Worm (Caenorhabditis elegans) whole organism, young adult: ENCODE results near the gene cdka-1.
A peak's percentile ranks its signal among the peaks of the same experiment; 100 is the strongest.

Source experiments
- B0035.1 ChIP-seq: sonication (generic microtip); optimal IDR thresholded peaks from 2 replicates; lab custom pipeline; 2016; ENCODE audit warnings: missing genetic modification characterization, mild to moderate bottlenecking, missing compliant biosample characterization, missing genotype, missing genetic modification reagents
- C06A6.2 ChIP-seq: fragments of 200-800 bp; sonication (Bioruptor generic); conservative IDR thresholded peaks from 2 replicates; pipeline ENCODE4 v1.3.6; 2022; ENCODE audit warnings: missing genetic modification characterization, missing compliant biosample characterization
- C17E4.6 ChIP-seq: fragments of 200-800 bp; sonication (Bioruptor generic); IDR thresholded peaks from 2 replicates; pipeline ENCODE4 v1.3.6; 2022; ENCODE audit warnings: missing genetic modification reagents, missing genetic modification characterization, missing compliant biosample characterization
- F37B4.10 ChIP-seq: fragments of 200-800 bp; sonication (Bioruptor generic); IDR thresholded peaks from 2 replicates; pipeline ENCODE4 v1.3.6; 2022; ENCODE audit warnings: missing genetic modification characterization, missing compliant biosample characterization
- K11D2.4 ChIP-seq: fragments of 200-800 bp; sonication (Bioruptor generic); IDR thresholded peaks from 2 replicates; pipeline ENCODE4 v1.3.6; 2022; ENCODE audit warnings: missing genetic modification reagents, missing genetic modification characterization, missing compliant biosample characterization
- K12H6.12 ChIP-seq: fragments of 200-800 bp; sonication (Bioruptor generic); optimal IDR thresholded peaks from 2 replicates; lab custom pipeline; 2018; ENCODE audit warnings: mild to moderate bottlenecking, missing genetic modification characterization, missing compliant biosample characterization
- T07F8.4 ChIP-seq: sonication (generic microtip); optimal IDR thresholded peaks from 2 replicates; lab custom pipeline; 2016; ENCODE audit warnings: mild to moderate bottlenecking, missing genetic modification characterization, moderate library complexity, missing compliant biosample characterization
- Y53F4B.3 ChIP-seq: fragments of 200-800 bp; sonication (Bioruptor generic); IDR thresholded peaks from 2 replicates; pipeline ENCODE4 v1.3.6; 2022; ENCODE audit warnings: missing genetic modification reagents, missing genetic modification characterization, missing compliant biosample characterization
- Y56A3A.18 ChIP-seq: fragments of 200-800 bp; sonication (Bioruptor generic); IDR thresholded peaks from 2 replicates; pipeline ENCODE4 v1.3.6; 2022; ENCODE audit warnings: missing genetic modification reagents, missing genetic modification characterization, missing compliant biosample characterization
- Y95B8A.8 ChIP-seq: fragments of 200-800 bp; sonication (Bioruptor generic); IDR thresholded peaks from 2 replicates; pipeline ENCODE4 v1.3.6; 2022; ENCODE audit warnings: missing genetic modification reagents, missing genetic modification characterization, missing compliant biosample characterization
- ama-1 ChIP-seq, 3 experiments: fragments of 150-350 bp in 1 of 3; sonication (generic microtip) in 2 of 3; optimal IDR thresholded peaks; 2 replicates each; lab custom pipeline; 2014 to 2018; ENCODE audit warnings: missing biosample characterization in 2 of 3, missing genetic modification characterization in 2 of 3, missing genetic modification reagents in 2 of 3
- aptf-2 ChIP-seq: fragments of 200-800 bp; sonication (Bioruptor generic); conservative IDR thresholded peaks from 2 replicates; pipeline ENCODE4 v1.3.6; 2022; ENCODE audit warnings: missing genetic modification reagents, missing genetic modification characterization, missing compliant biosample characterization
- atf-7 ChIP-seq: sonication (generic microtip); optimal IDR thresholded peaks from 2 replicates; lab custom pipeline; 2017; ENCODE audit warnings: mild to moderate bottlenecking, missing genetic modification characterization, missing compliant biosample characterization
- attf-5 ChIP-seq: fragments of 200-800 bp; sonication (Bioruptor generic); optimal IDR thresholded peaks from 2 replicates; lab custom pipeline; 2018; ENCODE audit warnings: mild to moderate bottlenecking, missing genetic modification characterization, missing compliant biosample characterization
- attf-6 ChIP-seq: fragments of 200-800 bp; sonication (Bioruptor generic); IDR thresholded peaks from 2 replicates; pipeline ENCODE4 v1.3.6; 2022; ENCODE audit warnings: missing genetic modification reagents, missing genetic modification characterization, missing compliant biosample characterization
- bed-1 ChIP-seq: fragments of 200-800 bp; sonication (Bioruptor generic); IDR thresholded peaks from 2 replicates; pipeline ENCODE4 v1.3.6; 2022; ENCODE audit warnings: missing genetic modification reagents, missing genetic modification characterization, missing compliant biosample characterization
- ceh-91 ChIP-seq: fragments of 200-800 bp; sonication (Bioruptor generic); IDR thresholded peaks from 2 replicates; pipeline ENCODE4 v1.3.6; 2022; ENCODE audit warnings: missing genetic modification reagents, missing genetic modification characterization, missing compliant biosample characterization
- efl-1 ChIP-seq: fragments of 150-350 bp; optimal IDR thresholded peaks from 2 replicates; lab custom pipeline; 2014; ENCODE audit warnings: missing biosample characterization, missing genetic modification reagents, missing genetic modification characterization
- egl-44 ChIP-seq: fragments of 200-800 bp; sonication (Bioruptor generic); IDR thresholded peaks from 2 replicates; pipeline ENCODE4 v1.3.6; 2022; ENCODE audit warnings: missing genetic modification reagents, missing genetic modification characterization, missing compliant biosample characterization
- egrh-3 ChIP-seq: fragments of 200-800 bp; sonication (Bioruptor generic); IDR thresholded peaks from 2 replicates; pipeline ENCODE4 v1.3.6; 2022; ENCODE audit warnings: missing genetic modification reagents, missing genetic modification characterization, missing compliant biosample characterization
- fkh-3 ChIP-seq: sonication (generic microtip); optimal IDR thresholded peaks from 2 replicates; lab custom pipeline; 2016; ENCODE audit warnings: mild to moderate bottlenecking, missing genetic modification characterization, missing compliant biosample characterization
- him-1 ChIP-seq: sonication (generic microtip); optimal IDR thresholded peaks from 2 replicates; lab custom pipeline; 2016; ENCODE audit warnings: missing genotype, missing genetic modification reagents, missing genetic modification characterization, missing compliant biosample characterization
- hmg-1.2 ChIP-seq: fragments of 200-800 bp; sonication (Bioruptor generic); IDR thresholded peaks from 2 replicates; pipeline ENCODE4 v1.3.6; 2022; ENCODE audit warnings: missing genetic modification reagents, missing genetic modification characterization, missing compliant biosample characterization
- hrde-1 ChIP-seq: sonication (generic microtip); optimal IDR thresholded peaks from 2 replicates; lab custom pipeline; 2016; ENCODE audit warnings: missing genetic modification characterization, mild to moderate bottlenecking, missing compliant biosample characterization, moderate library complexity, missing genotype, missing genetic modification reagents, borderline replicate concordance
- hsf-1 ChIP-seq: fragments of 200-800 bp; sonication (Bioruptor generic); IDR thresholded peaks from 2 replicates; pipeline ENCODE4 v1.3.6; 2022; ENCODE audit warnings: missing genetic modification reagents, missing genetic modification characterization, missing compliant biosample characterization
- let-526 ChIP-seq: fragments of 200-800 bp; sonication (Bioruptor generic); IDR thresholded peaks from 2 replicates; pipeline ENCODE4 v1.3.6; 2022; ENCODE audit warnings: missing genetic modification reagents, missing genetic modification characterization, missing compliant biosample characterization
- lin-26 ChIP-seq: fragments of 200-800 bp; sonication (Bioruptor generic); IDR thresholded peaks from 2 replicates; pipeline ENCODE4 v1.3.6; 2022; ENCODE audit warnings: missing genetic modification reagents, missing genetic modification characterization, missing compliant biosample characterization
- lin-35 ChIP-seq, 3 experiments: fragments of 150-350 bp in 2 of 3; sonication (generic microtip) in 1 of 3; optimal IDR thresholded peaks; 2 replicates each; lab custom pipeline; 2014 to 2018; ENCODE audit warnings: missing biosample characterization in 3 of 3, missing genetic modification characterization in 3 of 3, missing genetic modification reagents in 3 of 3
- madf-10 ChIP-seq: sonication (generic microtip); optimal IDR thresholded peaks from 2 replicates; lab custom pipeline; 2016; ENCODE audit warnings: mild to moderate bottlenecking, missing genetic modification characterization, missing compliant biosample characterization
- madf-3 ChIP-seq: fragments of 200-800 bp; sonication (Bioruptor generic); IDR thresholded peaks from 2 replicates; pipeline ENCODE4 v1.3.6; 2022; ENCODE audit warnings: missing genetic modification reagents, missing genetic modification characterization, missing compliant biosample characterization
- mcd-1 ChIP-seq: fragments of 200-800 bp; sonication (Bioruptor generic); IDR thresholded peaks from 2 replicates; pipeline ENCODE4 v1.3.6; 2022; ENCODE audit warnings: missing genetic modification reagents, missing genetic modification characterization, missing compliant biosample characterization
- mes-4 ChIP-seq: sonication (generic microtip); optimal IDR thresholded peaks from 2 replicates; lab custom pipeline; 2016; ENCODE audit warnings: missing genotype, missing genetic modification characterization, missing compliant biosample characterization
- nfya-1 ChIP-seq: sonication (generic microtip); optimal IDR thresholded peaks from 2 replicates; lab custom pipeline; 2017; ENCODE audit warnings: antibody characterized with exemption, missing compliant biosample characterization, missing genetic modification characterization, borderline replicate concordance; ENCODE audit not compliant: insufficient read depth
- nhr-179 ChIP-seq: sonication (generic microtip); optimal IDR thresholded peaks from 2 replicates; lab custom pipeline; 2016; ENCODE audit warnings: mild to moderate bottlenecking, missing genetic modification characterization, missing compliant biosample characterization
- nhr-90 ChIP-seq: sonication (generic microtip); optimal IDR thresholded peaks from 2 replicates; lab custom pipeline; 2016; ENCODE audit warnings: missing genotype, mild to moderate bottlenecking, missing genetic modification characterization, missing compliant biosample characterization
- pbrm-1 ChIP-seq: fragments of 200-800 bp; sonication (Bioruptor generic); IDR thresholded peaks from 2 replicates; pipeline ENCODE4 v1.3.6; 2022; ENCODE audit warnings: missing genetic modification reagents, missing genetic modification characterization, missing compliant biosample characterization
- rec-8 ChIP-seq, 2 experiments: sonication (generic microtip); optimal IDR thresholded peaks; 2 replicates each; lab custom pipeline; 2016; ENCODE audit warnings: mild to moderate bottlenecking in 2 of 2, missing genetic modification characterization in 2 of 2, missing genetic modification reagents in 2 of 2, missing genotype in 2 of 2, missing biosample characterization in 1 of 2, missing compliant biosample characterization in 1 of 2, moderate library complexity in 1 of 2
- sdz-38 ChIP-seq: sonication (generic microtip); optimal IDR thresholded peaks from 2 replicates; lab custom pipeline; 2016; ENCODE audit warnings: missing genotype, missing genetic modification characterization, missing compliant biosample characterization
- sea-2 ChIP-seq: fragments of 200-800 bp; sonication (Bioruptor generic); IDR thresholded peaks from 2 replicates; pipeline ENCODE4 v1.3.6; 2022; ENCODE audit warnings: missing genetic modification characterization, missing compliant biosample characterization
- snpc-1.1 ChIP-seq: sonication (generic microtip); optimal IDR thresholded peaks from 2 replicates; lab custom pipeline; 2017; ENCODE audit warnings: missing genetic modification characterization, mild to moderate bottlenecking, missing compliant biosample characterization, antibody characterized with exemption, moderate library complexity, missing genotype, missing genetic modification reagents; ENCODE audit not compliant: insufficient read depth
- snpc-4 ChIP-seq, 5 experiments: fragments of 150-350 bp in 1 of 5; sonication (generic microtip) in 4 of 5; optimal IDR thresholded peaks; 2 replicates each; lab custom pipeline; 2014 to 2018; ENCODE audit warnings: missing genetic modification characterization in 5 of 5, missing biosample characterization in 3 of 5, antibody characterized with exemption in 2 of 5, mild to moderate bottlenecking in 2 of 5, missing compliant biosample characterization in 2 of 5, missing genotype in 2 of 5, moderate library complexity in 2 of 5, missing genetic modification reagents in 1 of 5
- somi-1 ChIP-seq: fragments of 200-800 bp; sonication (Bioruptor generic); optimal IDR thresholded peaks from 2 replicates; lab custom pipeline; 2018; ENCODE audit warnings: mild to moderate bottlenecking, missing genetic modification characterization, missing compliant biosample characterization
- tbp1 ChIP-seq: fragments of 200-800 bp; sonication (Bioruptor generic); optimal IDR thresholded peaks from 2 replicates; lab custom pipeline; 2018; ENCODE audit warnings: mild to moderate bottlenecking, missing genetic modification characterization, missing compliant biosample characterization
- ztf-26 ChIP-seq: sonication (generic microtip); optimal IDR thresholded peaks from 2 replicates; lab custom pipeline; 2017; ENCODE audit warnings: missing genetic modification characterization, missing compliant biosample characterization
- ztf-28 ChIP-seq: fragments of 200-800 bp; sonication (Bioruptor generic); IDR thresholded peaks from 2 replicates; pipeline ENCODE4 v1.3.6; 2022; ENCODE audit warnings: missing genetic modification reagents, missing genetic modification characterization, missing compliant biosample characterization

Gene cdka-1

ce11 chrIII:4689595-4689994 lies 31.0 kb downstream of the cdka-1 start (continued):
- TF ChIP-seq Y53F4B.3 (GFP tag; lab: Robert Waterston, UW) (peak; percentile 74; the same call in 1 of the 2 replicates), snpc-1.1 (tag; lab: Kevin White, UChicago) (peak; percentile 69), ztf-26 (tag; lab: Kevin White, UChicago) (peak; percentile 4), egl-44 (GFP tag; lab: Robert Waterston, UW) (peak; percentile 79), somi-1 (GFP tag; lab: Kevin White, UChicago) (peak; percentile 51), madf-10 (tag; lab: Kevin White, UChicago) (peak; percentile 74), tbp1 (GFP tag; lab: Kevin White, UChicago) (peak; percentile 98), rec-8 (tag; optimal IDR thresholded peaks at IDR 0.05; lab: Kevin White, UChicago) (peak; percentile 78 to 96), egrh-3 (GFP tag; lab: Robert Waterston, UW) (peak; percentile 28; the same call in 1 of the 2 replicates), K11D2.4 (GFP tag; lab: Robert Waterston, UW) (peak; percentile 65; the same call in 1 of the 2 replicates)

- TF ChIP-seq madf-3 (0 out of 2 replicates have a peak, but pooled peaks have one; percentile 14), ama-1 (optimal IDR thresholded peaks at IDR 0.05; lab: Kevin White, UChicago) (no peak), ama-1 (GFP tag; optimal IDR thresholded peaks at IDR 0.05; lab: Kevin White, UChicago) (no peak), Y56A3A.18 (GFP tag; lab: Robert Waterston, UW) (no peak), sdz-38 (tag; lab: Kevin White, UChicago) (no peak), him-1 (no peak), bed-1 (GFP tag; lab: Robert Waterston, UW) (no peak), pbrm-1 (GFP tag; lab: Robert Waterston, UW) (0 out of 2 replicates have a peak, but pooled peaks have one; percentile 54), lin-35 (GFP tag; optimal IDR thresholded peaks at IDR 0.05; lab: Kevin White, UChicago) (peak in 1 of 3 experiments; percentile 47), ceh-91 (GFP tag; lab: Robert Waterston, UW) (no peak), tbp1 (GFP tag; lab: Kevin White, UChicago) (peak; percentile 46), let-526 (no peak), K12H6.12 (tag; lab: Kevin White, UChicago) (peak; percentile 22), mes-4 (tag; lab: Kevin White, UChicago) (no peak), nhr-90 (no peak), C17E4.6 (GFP tag; lab: Robert Waterston, UW) (no peak), ztf-26 (tag; lab: Kevin White, UChicago) (no peak), snpc-4 (GFP tag; optimal IDR thresholded peaks at IDR 0.05; lab: Kevin White, UChicago) (no peak), snpc-4 (tag; optimal IDR thresholded peaks at IDR 0.05; lab: Kevin White, UChicago) (peak in 3 of 4 experiments; percentile 28 to 69 (median 68)), T07F8.4 (tag; lab: Kevin White, UChicago) (no peak), hrde-1 (no peak), mcd-1 (GFP tag; lab: Robert Waterston, UW) (peak; percentile 67), lin-26 (no peak), rec-8 (tag; optimal IDR thresholded peaks at IDR 0.05; lab: Kevin White, UChicago) (no peak), nfya-1 (no peak), nhr-179 (tag; lab: Kevin White, UChicago) (no peak), sea-2 (GFP tag; lab: Robert Waterston, UW) (no peak), F37B4.10 (GFP tag; lab: Robert Waterston, UW) (no peak), ztf-28 (GFP tag; lab: Robert Waterston, UW) (no peak), aptf-2 (no peak), efl-1 (peak; percentile 56), hmg-1.2 (no peak; the same call in 1 of the 2 replicates), fkh-3 (tag; lab: Kevin White, UChicago) (no peak), atf-7 (tag; lab: Kevin White, UChicago) (no peak), attf-5 (GFP tag; lab: Kevin White, UChicago) (peak; percentile 86), C06A6.2 (no peak), B0035.1 (tag; lab: Kevin White, UChicago) (no peak), attf-6 (no peak), hsf-1 (no peak), Y95B8A.8 (GFP tag; lab: Robert Waterston, UW) (no peak)
Observed at ce11 chrIII:4693281-4693680, 34.7 kb downstream of the cdka-1 start, which contains the start of gene nifk-1. nifk-1 (minus strand) TSS chrIII:4693307.
